Fruit fly (Drosophila melanogaster): ENCODE results near the gene CG3568.

Gene CG3568

dm6 chrX:4588981-4589380, 46.6 kb downstream of the CG3568 start:
- TF ChIP-seq CG18764 (GFP tag; optimal IDR thresholded peaks at IDR 0.05) (no peak), Pdp1 (GFP tag; optimal IDR thresholded peaks at IDR 0.05) (peak in 1 of 2 experiments; percentile 42), Nf-YB (GFP tag; optimal IDR thresholded peaks at IDR 0.05) (peak; percentile 71), gcm (GFP tag; optimal IDR thresholded peaks at IDR 0.05) (peak; percentile 83)

- TF ChIP-seq Pdp1 (GFP tag; optimal IDR thresholded peaks at IDR 0.05) (peak; percentile 17 to 54), ATbp (GFP tag; optimal IDR thresholded peaks at IDR 0.05) (peak; percentile 82), peb (GFP tag; IDR thresholded peaks at IDR 0.05) (peak; percentile 86), crp (GFP tag; optimal IDR thresholded peaks at IDR 0.05) (peak in 1 of 2 experiments; percentile 49), CG10274 (GFP tag; optimal IDR thresholded peaks at IDR 0.05) (peak; percentile 44), ind (GFP tag; optimal IDR thresholded peaks at IDR 0.05) (peak; percentile 79), exex (tag; optimal IDR thresholded peaks at IDR 0.05) (no peak), CG11695 (GFP tag; IDR thresholded peaks at IDR 0.05) (peak; percentile 85), CG13123 (GFP tag; optimal IDR thresholded peaks at IDR 0.05) (peak; percentile 58), CG16863 (GFP tag; optimal IDR thresholded peaks at IDR 0.05) (peak; percentile 51), Hey (tag; optimal IDR thresholded peaks at IDR 0.05) (peak; percentile 50), Abd-B (GFP tag; optimal IDR thresholded peaks at IDR 0.05) (peak; percentile 85), dm (GFP tag; optimal IDR thresholded peaks at IDR 0.05) (no peak), Hr39 (optimal IDR thresholded peaks at IDR 0.05) (no peak), CG12942 (GFP tag; optimal IDR thresholded peaks at IDR 0.05) (peak; percentile 83), CG12155 (GFP tag; optimal IDR thresholded peaks at IDR 0.05) (peak; percentile 69), CG1647 (GFP tag; optimal IDR thresholded peaks at IDR 0.05) (no peak), CG6854 (GFP tag; optimal IDR thresholded peaks at IDR 0.05) (peak; percentile 48), CG11696 (GFP tag; IDR thresholded peaks at IDR 0.05) (peak; percentile 60), CG4820 (GFP tag; optimal IDR thresholded peaks at IDR 0.05) (peak; percentile 87), tna (GFP tag; IDR thresholded peaks at IDR 0.05; ENCODE audit: partially characterized antibody) (no peak), emc (GFP tag; optimal IDR thresholded peaks at IDR 0.05) (no peak), Oaz (GFP tag; IDR thresholded peaks at IDR 0.05) (peak; percentile 69), Six4 (GFP tag; optimal IDR thresholded peaks at IDR 0.05) (peak; percentile 84), gce (GFP tag; IDR thresholded peaks at IDR 0.05) (peak; percentile 88), Mes4 (GFP tag; optimal IDR thresholded peaks at IDR 0.05) (peak; percentile 39), CHES-1-like (GFP tag; optimal IDR thresholded peaks at IDR 0.05) (peak; percentile 36), dimm (GFP tag; IDR thresholded peaks at IDR 0.05) (peak; percentile 66; the same call in 1 of the 2 replicates), CG3847 (GFP tag; IDR thresholded peaks at IDR 0.05) (peak; percentile 83), fru (optimal IDR thresholded peaks at IDR 0.05) (no peak), CG14667 (GFP tag; IDR thresholded peaks at IDR 0.05) (peak; percentile 92), repo (GFP tag; optimal IDR thresholded peaks at IDR 0.05) (no peak), CG7745 (tag; optimal IDR thresholded peaks at IDR 0.05) (no peak), CG2678 (tag; optimal IDR thresholded peaks at IDR 0.05) (peak; percentile 81), CG9817 (tag; optimal IDR thresholded peaks at IDR 0.05) (peak; percentile 69), CG13287 (GFP tag; IDR thresholded peaks at IDR 0.05; ENCODE audit: partially characterized antibody) (peak; percentile 14; the same call in 1 of the 2 replicates), C15 (GFP tag; IDR thresholded peaks at IDR 0.05) (no peak), gsb-n (tag; optimal IDR thresholded peaks at IDR 0.05) (peak; percentile 62), BtbVII (GFP tag; optimal IDR thresholded peaks at IDR 0.05) (peak; percentile 4), HmgD (GFP tag; optimal IDR thresholded peaks at IDR 0.05) (peak; percentile 12), eyg (GFP tag; optimal IDR thresholded peaks at IDR 0.05) (no peak), Bteb2 (GFP tag; optimal IDR thresholded peaks at IDR 0.05) (peak; percentile 24), CG7556 (GFP tag; optimal IDR thresholded peaks at IDR 0.05) (peak; percentile 75), Sox100B (GFP tag; optimal IDR thresholded peaks at IDR 0.05) (peak; percentile 13), btn (GFP tag; optimal IDR thresholded peaks at IDR 0.05) (no peak)
Observed at dm6 chrX:4589951-4590771, 47.7 kb downstream of the CG3568 start.
